Worm (Caenorhabditis elegans): ENCODE data around the gene mans-2.

DNA sequence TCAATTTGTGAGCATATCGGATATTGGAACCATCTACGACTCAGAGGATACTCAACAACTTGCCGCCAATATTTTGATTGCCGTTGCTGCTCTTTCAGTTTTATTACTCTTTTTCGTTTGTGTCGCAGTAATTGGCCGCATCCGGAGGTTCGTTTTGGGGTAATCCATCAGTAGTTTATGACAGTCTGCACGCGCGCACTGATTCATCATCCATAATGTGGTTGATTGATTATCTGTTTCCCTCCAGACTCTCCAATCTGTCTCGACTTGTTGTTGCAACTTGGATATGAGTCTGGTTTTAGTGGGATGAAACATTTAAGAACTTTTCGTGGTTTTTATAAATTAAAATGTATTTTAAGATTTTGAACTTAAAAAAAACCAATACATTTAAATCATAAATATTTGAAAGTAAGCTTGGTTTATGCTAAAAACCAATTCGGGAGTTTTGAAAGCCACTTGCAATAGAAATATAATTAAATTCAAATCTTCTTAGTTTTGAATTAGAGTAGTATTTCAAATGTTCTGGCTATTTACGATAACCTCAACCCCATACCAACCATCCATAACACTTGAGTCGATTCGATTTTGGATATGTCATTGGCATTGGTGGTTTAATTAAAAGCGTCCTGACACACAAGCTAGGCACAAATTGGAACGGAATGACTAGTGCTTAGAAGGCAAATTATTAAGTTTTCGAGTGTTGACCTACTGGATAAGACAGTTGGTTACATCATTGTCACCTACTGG, 25.0 kb downstream of the mans-2 start:
- TF ChIP-seq nhr-10 (tag; optimal IDR thresholded peaks at IDR 0.05) (no peak), madf-5 (GFP tag; IDR thresholded peaks at IDR 0.05) (no peak), lin-1 (GFP tag; IDR thresholded peaks at IDR 0.05) (no peak), set-16 (GFP tag; IDR thresholded peaks at IDR 0.05) (no peak), nhr-11 (tag; optimal IDR thresholded peaks at IDR 0.05) (no peak), mep-1 (tag; optimal IDR thresholded peaks at IDR 0.05) (no peak), nhr-28 (tag; optimal IDR thresholded peaks at IDR 0.05) (no peak), arid-1 (GFP tag; conservative IDR thresholded peaks at IDR 0.05) (no peak), ces-1 (GFP tag; optimal IDR thresholded peaks at IDR 0.05) (no peak), ama-1 (optimal IDR thresholded peaks at IDR 0.05) (no peak)

Measured in whole organism, L4 larva.